Fruit fly (Drosophila melanogaster) whole organism, embryonic: ENCODE measurements around the gene CG6785.

Source experiments
- BEAF-32 ChIP-seq: fragments of 200-800 bp; sonication (Bioruptor generic); optimal IDR thresholded peaks from 3 replicates; lab custom pipeline; 2017; ENCODE audit warnings: missing biosample characterization, missing genetic modification characterization, mild to moderate bottlenecking, moderate library complexity, missing genetic modification reagents
- Blimp-1 ChIP-seq: fragments of 200-800 bp; sonication (Bioruptor generic); optimal IDR thresholded peaks from 3 replicates; lab custom pipeline; 2018; ENCODE audit warnings: missing biosample characterization, missing genetic modification characterization, mild to moderate bottlenecking, moderate library complexity, missing genetic modification reagents
- Bteb2 ChIP-seq: fragments of 200-800 bp; sonication (Bioruptor generic); optimal IDR thresholded peaks from 2 replicates; lab custom pipeline; 2016; ENCODE audit warnings: missing biosample characterization, missing genetic modification characterization
- CG10147 ChIP-seq: fragments of 200-800 bp; sonication (Bioruptor generic); optimal IDR thresholded peaks from 2 replicates; lab custom pipeline; 2019; ENCODE audit warnings: missing biosample characterization, mild to moderate bottlenecking, missing genetic modification characterization, moderate library complexity
- CG10565 ChIP-seq: fragments of 200-800 bp; sonication (Bioruptor generic); optimal IDR thresholded peaks from 3 replicates; lab custom pipeline; 2016; ENCODE audit warnings: missing biosample characterization, mild to moderate bottlenecking, missing genetic modification characterization
- CG12659 ChIP-seq: fragments of 200-800 bp; sonication (Bioruptor generic); optimal IDR thresholded peaks from 3 replicates; lab custom pipeline; 2017; ENCODE audit warnings: mild to moderate bottlenecking, missing biosample characterization, missing genetic modification reagents, missing genetic modification characterization
- CG13287 ChIP-seq: fragments of 200-800 bp; sonication (Bioruptor generic); IDR thresholded peaks from 2 replicates; pipeline ENCODE4 v1.3.6; 2022; ENCODE audit warnings: missing biosample characterization, missing genetic modification characterization; ENCODE audit not compliant: partially characterized antibody
- CG15479 ChIP-seq: fragments of 200-800 bp; sonication (Bioruptor generic); optimal IDR thresholded peaks from 3 replicates; lab custom pipeline; 2019; ENCODE audit warnings: missing biosample characterization, mild to moderate bottlenecking, missing genetic modification characterization, moderate library complexity
- CG16863 ChIP-seq: fragments of 200-800 bp; sonication (Bioruptor generic); optimal IDR thresholded peaks from 3 replicates; lab custom pipeline; 2016; ENCODE audit warnings: missing biosample characterization, missing genetic modification characterization
- CG17385 ChIP-seq: fragments of 200-800 bp; sonication (Bioruptor generic); optimal IDR thresholded peaks from 3 replicates; lab custom pipeline; 2018; ENCODE audit warnings: missing biosample characterization, mild to moderate bottlenecking, missing genetic modification characterization
- CG3065 ChIP-seq: fragments of 200-800 bp; sonication (Bioruptor generic); optimal IDR thresholded peaks from 2 replicates; lab custom pipeline; 2016; ENCODE audit warnings: missing biosample characterization, missing genetic modification characterization
- CG32532 ChIP-seq: fragments of 200-800 bp; sonication (Bioruptor generic); IDR thresholded peaks from 2 replicates; pipeline ENCODE4 v1.3.6; 2022; ENCODE audit warnings: missing biosample characterization, missing genetic modification characterization
- CG7357 ChIP-seq: fragments of 200-800 bp; sonication (Bioruptor generic); IDR thresholded peaks from 3 replicates; pipeline ENCODE4 v1.3.6; 2022; ENCODE audit warnings: missing biosample characterization, missing genetic modification characterization
- CG8388 ChIP-seq: fragments of 200-800 bp; sonication (Bioruptor generic); optimal IDR thresholded peaks from 2 replicates; lab custom pipeline; 2019; ENCODE audit warnings: missing biosample characterization, mild to moderate bottlenecking, missing genetic modification characterization, moderate library complexity
- CG9876 ChIP-seq: fragments of 200-800 bp; sonication (Bioruptor generic); optimal IDR thresholded peaks from 2 replicates; lab custom pipeline; 2016; ENCODE audit warnings: missing biosample characterization, missing genetic modification characterization
- CTCF ChIP-seq: fragments of 200-800 bp; sonication (Bioruptor generic); optimal IDR thresholded peaks from 2 replicates; lab custom pipeline; 2017; ENCODE audit warnings: missing biosample characterization, mild to moderate bottlenecking, missing genetic modification characterization, moderate library complexity
- Chrac-16 ChIP-seq: fragments of 200-800 bp; sonication (Bioruptor generic); optimal IDR thresholded peaks from 3 replicates; lab custom pipeline; 2016; ENCODE audit warnings: missing biosample characterization, missing genetic modification characterization
- D19A ChIP-seq: fragments of 200-800 bp; optimal IDR thresholded peaks from 3 replicates; lab custom pipeline; 2019; ENCODE audit warnings: missing biosample characterization, mild to moderate bottlenecking, missing genetic modification characterization, moderate library complexity
- Dp ChIP-seq: fragments of 200-800 bp; sonication (Bioruptor generic); optimal IDR thresholded peaks from 2 replicates; lab custom pipeline; 2018; ENCODE audit warnings: missing biosample characterization, mild to moderate bottlenecking, missing genetic modification characterization, moderate library complexity
- Hmx ChIP-seq: fragments of 200-800 bp; sonication (Bioruptor generic); optimal IDR thresholded peaks from 2 replicates; lab custom pipeline; 2016; ENCODE audit warnings: missing biosample characterization, missing genetic modification characterization
- MTF-1 ChIP-seq: fragments of 200-800 bp; sonication (Bioruptor generic); optimal IDR thresholded peaks from 2 replicates; lab custom pipeline; 2018; ENCODE audit warnings: missing biosample characterization, mild to moderate bottlenecking, missing genetic modification characterization, borderline replicate concordance
- Scr ChIP-seq: fragments of 200-800 bp; sonication (Bioruptor generic); IDR thresholded peaks from 2 replicates; pipeline ENCODE4 v1.3.6; 2022; ENCODE audit warnings: missing biosample characterization, missing genetic modification characterization; ENCODE audit not compliant: partially characterized antibody
- Six4 ChIP-seq: fragments of 200-800 bp; sonication (Bioruptor generic); optimal IDR thresholded peaks from 2 replicates; lab custom pipeline; 2016; ENCODE audit warnings: missing biosample characterization, missing genetic modification characterization
- Sox100B ChIP-seq: fragments of 200-800 bp; sonication (Bioruptor generic); optimal IDR thresholded peaks from 3 replicates; lab custom pipeline; 2018; ENCODE audit warnings: missing biosample characterization, mild to moderate bottlenecking, missing genetic modification characterization
- Trl ChIP-seq, 3 experiments: fragments of >200 bp in 2 of 3; fragments of 200-800 bp in 1 of 3; sonication (Bioruptor generic) in 1 of 3; optimal IDR thresholded peaks; 2 replicates in 1 of 3; 3 replicates in 2 of 3; lab custom pipeline; 2016 to 2017; ENCODE audit warnings: missing biosample characterization in 1 of 3, missing genetic modification characterization in 1 of 3
- az2 ChIP-seq: fragments of 200-800 bp; sonication (Bioruptor generic); optimal IDR thresholded peaks from 3 replicates; lab custom pipeline; 2016; ENCODE audit warnings: missing biosample characterization, missing genetic modification characterization
- bbx ChIP-seq: fragments of 200-800 bp; sonication (Bioruptor generic); IDR thresholded peaks from 2 replicates; pipeline ENCODE4 v1.3.6; 2022; ENCODE audit warnings: missing biosample characterization, missing genetic modification characterization; ENCODE audit not compliant: partially characterized antibody
- bigmax ChIP-seq: fragments of 200-800 bp; sonication (Bioruptor generic); optimal IDR thresholded peaks from 2 replicates; lab custom pipeline; 2018; ENCODE audit warnings: missing biosample characterization, mild to moderate bottlenecking, missing genetic modification characterization
- cato ChIP-seq: fragments of 200-800 bp; sonication (Bioruptor generic); optimal IDR thresholded peaks from 2 replicates; lab custom pipeline; 2016; ENCODE audit warnings: missing biosample characterization, missing genetic modification characterization, borderline replicate concordance
- chinmo ChIP-seq: fragments of 200-800 bp; sonication (Bioruptor generic); IDR thresholded peaks from 4 replicates; pipeline ENCODE4 v1.3.6; 2022; ENCODE audit warnings: missing biosample characterization, missing genetic modification characterization; ENCODE audit not compliant: partially characterized antibody
- ci ChIP-seq: fragments of 200-800 bp; sonication (Bioruptor generic); IDR thresholded peaks from 3 replicates; pipeline ENCODE4 v1.3.6; 2022; ENCODE audit warnings: missing biosample characterization, missing genetic modification characterization
- en ChIP-seq: fragments of 200-800 bp; sonication (Bioruptor generic); optimal IDR thresholded peaks from 2 replicates; lab custom pipeline; 2016; ENCODE audit warnings: missing biosample characterization, missing genetic modification characterization
- ewg ChIP-seq: fragments of 200-800 bp; sonication (Bioruptor generic); optimal IDR thresholded peaks from 3 replicates; lab custom pipeline; 2017; ENCODE audit warnings: mild to moderate bottlenecking, missing biosample characterization, missing genetic modification reagents, missing genetic modification characterization
- fd64A ChIP-seq: fragments of 200-800 bp; sonication (Bioruptor generic); optimal IDR thresholded peaks from 3 replicates; lab custom pipeline; 2018; ENCODE audit warnings: missing biosample characterization, mild to moderate bottlenecking, missing genetic modification characterization
- fd96Cb ChIP-seq: fragments of 200-800 bp; sonication (Bioruptor generic); optimal IDR thresholded peaks from 2 replicates; lab custom pipeline; 2018; ENCODE audit warnings: missing biosample characterization, mild to moderate bottlenecking, missing genetic modification characterization, moderate library complexity
- gcm ChIP-seq: fragments of 200-800 bp; sonication (Bioruptor generic); optimal IDR thresholded peaks from 2 replicates; lab custom pipeline; 2019; ENCODE audit warnings: missing biosample characterization, mild to moderate bottlenecking, missing genetic modification characterization, moderate library complexity
- kah ChIP-seq: fragments of 200-800 bp; sonication (Bioruptor generic); optimal IDR thresholded peaks from 2 replicates; lab custom pipeline; 2018; ENCODE audit warnings: missing biosample characterization, mild to moderate bottlenecking, missing genetic modification characterization
- lmd ChIP-seq: fragments of 200-800 bp; sonication (Bioruptor generic); IDR thresholded peaks from 2 replicates; pipeline ENCODE4 v1.3.6; 2022; ENCODE audit warnings: missing biosample characterization, missing genetic modification characterization
- nmo ChIP-seq: fragments of 200-800 bp; sonication (Bioruptor generic); optimal IDR thresholded peaks from 2 replicates; lab custom pipeline; 2018; ENCODE audit warnings: missing biosample characterization, mild to moderate bottlenecking, missing genetic modification characterization, moderate library complexity
- pzg ChIP-seq: fragments of 200-800 bp; sonication (Bioruptor generic); optimal IDR thresholded peaks from 3 replicates; lab custom pipeline; 2018; ENCODE audit warnings: missing biosample characterization, mild to moderate bottlenecking, missing genetic modification characterization, moderate library complexity
- scrt ChIP-seq: fragments of 200-800 bp; sonication (Bioruptor generic); optimal IDR thresholded peaks from 2 replicates; lab custom pipeline; 2018; ENCODE audit warnings: missing biosample characterization, mild to moderate bottlenecking, missing genetic modification characterization, moderate library complexity
- sisA ChIP-seq: fragments of 200-800 bp; sonication (Bioruptor generic); IDR thresholded peaks from 2 replicates; pipeline ENCODE4 v1.3.6; 2022; ENCODE audit warnings: missing biosample characterization, missing genetic modification characterization
- slou ChIP-seq: fragments of 200-800 bp; sonication (Bioruptor generic); optimal IDR thresholded peaks from 3 replicates; lab custom pipeline; 2016; ENCODE audit warnings: missing biosample characterization, missing genetic modification characterization
- sr ChIP-seq: fragments of 200-800 bp; sonication (Bioruptor generic); IDR thresholded peaks from 3 replicates; pipeline ENCODE4 v1.3.6; 2022; ENCODE audit warnings: missing biosample characterization, missing genetic modification characterization
- tap ChIP-seq: fragments of 200-800 bp; optimal IDR thresholded peaks from 3 replicates; lab custom pipeline; 2019; ENCODE audit warnings: missing biosample characterization, mild to moderate bottlenecking, missing genetic modification characterization, moderate library complexity
- unc-4 ChIP-seq: fragments of 200-800 bp; sonication (Bioruptor generic); IDR thresholded peaks from 2 replicates; pipeline ENCODE4 v1.3.6; 2022; ENCODE audit warnings: missing biosample characterization, missing genetic modification characterization; ENCODE audit not compliant: partially characterized antibody
- vnd ChIP-seq: fragments of 200-800 bp; sonication (Bioruptor generic); IDR thresholded peaks from 3 replicates; pipeline ENCODE4 v1.3.6; 2022; ENCODE audit warnings: missing biosample characterization, missing genetic modification characterization; ENCODE audit not compliant: partially characterized antibody
- vvl ChIP-seq: fragments of 200-800 bp; sonication (Bioruptor generic); IDR thresholded peaks from 2 replicates; pipeline ENCODE4 v1.3.6; 2022; ENCODE audit warnings: missing biosample characterization, missing genetic modification characterization
- zfh1 ChIP-seq: fragments of 200-800 bp; sonication (Bioruptor generic); IDR thresholded peaks from 3 replicates; pipeline ENCODE4 v1.3.6; 2022; ENCODE audit warnings: missing biosample characterization, missing genetic modification characterization

Gene CG6785

DNA sequence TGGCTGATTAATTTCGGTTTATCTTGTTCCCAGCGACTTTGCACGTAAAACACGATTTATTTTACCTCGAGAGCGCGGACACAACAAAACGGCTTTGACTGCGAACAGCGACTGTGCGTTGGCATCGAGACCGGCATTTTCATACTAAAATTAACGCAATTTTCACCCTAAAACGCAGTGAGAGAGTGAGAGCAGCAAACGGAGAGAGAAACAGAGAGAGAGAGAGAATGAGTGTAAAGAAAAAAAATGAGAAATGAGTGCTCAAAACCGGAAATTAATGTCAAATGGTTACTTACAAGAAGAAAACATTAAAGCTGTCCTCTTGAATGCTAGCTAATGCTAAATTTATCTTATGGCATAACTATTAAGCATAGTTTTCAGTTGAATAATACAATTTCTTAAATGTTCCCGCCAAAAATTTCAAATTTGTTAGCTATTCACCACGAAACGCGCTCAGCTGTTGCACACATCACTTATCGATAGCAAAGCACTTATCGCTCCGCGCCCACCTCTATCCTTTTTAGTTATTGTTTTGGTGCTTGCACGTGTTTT, 10.9 kb upstream of the CG6785 start, which contains the start of the genes JhI-21, RpL7-like and CG34164 (continued):
- TF ChIP-seq CG17385 (peak; percentile 50), tap (tag; lab: Kevin White, UChicago) (no peak), D19A (tag; lab: Kevin White, UChicago) (no peak), Bteb2 (GFP tag; lab: Kevin White, UChicago) (peak; percentile 13), CG32532 (GFP tag; lab: Robert Waterston, UW) (peak; percentile 65; the same call in 1 of the 2 replicates), CG3065 (GFP tag; lab: Kevin White, UChicago) (no peak), kah (GFP tag; lab: Kevin White, UChicago) (no peak), slou (GFP tag; lab: Kevin White, UChicago) (no peak), chinmo (peak; percentile 88; the same call in 2 of the 4 replicates), CG13287 (GFP tag; lab: Robert Waterston, UW) (peak; percentile 77), fd96Cb (tag; lab: Kevin White, UChicago) (no peak), Six4 (GFP tag; lab: Kevin White, UChicago) (no peak), Scr (GFP tag; lab: Robert Waterston, UW) (peak; percentile 66), BEAF-32 (GFP tag; lab: Kevin White, UChicago) (peak; percentile 71), gcm (GFP tag; lab: Kevin White, UChicago) (peak; percentile 24), az2 (GFP tag; lab: Kevin White, UChicago) (no peak), CG9876 (no peak), fd64A (GFP tag; lab: Kevin White, UChicago) (no peak), scrt (GFP tag; lab: Kevin White, UChicago) (peak; percentile 97), ewg (peak; percentile 33), vvl (GFP tag; lab: Robert Waterston, UW) (peak; percentile 14; the same call in 1 of the 2 replicates), CTCF (GFP tag; lab: Kevin White, UChicago) (no peak), Sox100B (GFP tag; lab: Kevin White, UChicago) (no peak), nmo (peak; percentile 21), zfh1 (GFP tag; lab: Robert Waterston, UW) (peak; percentile 30; the same call in 1 of the 3 replicates), bigmax (GFP tag; lab: Kevin White, UChicago) (no peak), Dp (GFP tag; lab: Kevin White, UChicago) (peak; percentile 98), pzg (GFP tag; lab: Kevin White, UChicago) (peak; percentile 86), CG8388 (no peak), vnd (0 out of 3 replicates have a peak, but pooled peaks have one; percentile 20), CG10147 (GFP tag; lab: Kevin White, UChicago) (peak; percentile 28), CG12659 (GFP tag; lab: Kevin White, UChicago) (peak; percentile 2), CG10565 (GFP tag; lab: Kevin White, UChicago) (no peak), ci (GFP tag; lab: Robert Waterston, UW) (no peak), bbx (GFP tag; lab: Robert Waterston, UW) (peak; percentile 64), en (GFP tag; lab: Kevin White, UChicago) (no peak), CG7357 (GFP tag; lab: Robert Waterston, UW) (no peak), Chrac-16 (GFP tag; lab: Kevin White, UChicago) (no peak), lmd (GFP tag; lab: Robert Waterston, UW) (no peak), sr (GFP tag; lab: Robert Waterston, UW) (no peak), Hmx (GFP tag; lab: Kevin White, UChicago) (no peak), CG15479 (GFP tag; lab: Kevin White, UChicago) (no peak), sisA (GFP tag; lab: Robert Waterston, UW) (no peak), CG16863 (GFP tag; lab: Kevin White, UChicago) (no peak), Blimp-1 (GFP tag; lab: Kevin White, UChicago) (no peak), MTF-1 (GFP tag; lab: Kevin White, UChicago) (no peak), Trl (optimal IDR thresholded peaks at IDR 0.05; lab: Kevin White, UChicago) (peak; percentile 96 to 99), Trl (GFP tag; optimal IDR thresholded peaks at IDR 0.05; lab: Kevin White, UChicago) (peak; percentile 62), unc-4 (GFP tag; lab: Robert Waterston, UW) (peak; percentile 73; the same call in 1 of the 2 replicates), cato (GFP tag; lab: Kevin White, UChicago) (no peak)
